Fruit fly (Drosophila melanogaster) whole organism, prepupa: ENCODE data around the gene CG18598.

Experiments
- CG10631 ChIP-seq: fragments of 200-800 bp; sonication (Bioruptor generic); optimal IDR thresholded peaks from 2 replicates; lab custom pipeline; 2016; ENCODE audit warnings: missing biosample characterization, missing genetic modification characterization
- CG11294 ChIP-seq: fragments of 200-800 bp; sonication (Bioruptor generic); IDR thresholded peaks from 2 replicates; pipeline ENCODE4 v1.3.6; 2022; ENCODE audit warnings: missing biosample characterization, missing genetic modification characterization
- CG11902 ChIP-seq: fragments of 200-800 bp; sonication (Bioruptor generic); optimal IDR thresholded peaks from 3 replicates; lab custom pipeline; 2016; ENCODE audit warnings: missing biosample characterization, missing genetic modification characterization
- CG15336 ChIP-seq: fragments of 200-800 bp; sonication (Bioruptor generic); IDR thresholded peaks from 2 replicates; pipeline ENCODE4 v1.3.6; 2022; ENCODE audit warnings: missing biosample characterization, missing genetic modification characterization
- CG16779 ChIP-seq: fragments of 200-800 bp; sonication (Bioruptor generic); optimal IDR thresholded peaks from 3 replicates; lab custom pipeline; 2017; ENCODE audit warnings: missing biosample characterization, mild to moderate bottlenecking, missing genetic modification characterization
- CG3032 ChIP-seq: fragments of 200-800 bp; optimal IDR thresholded peaks from 2 replicates; lab custom pipeline; 2019; ENCODE audit warnings: missing biosample characterization, mild to moderate bottlenecking, missing genetic modification characterization, moderate library complexity
- CG32006 ChIP-seq: fragments of 200-800 bp; sonication (Bioruptor generic); optimal IDR thresholded peaks from 3 replicates; lab custom pipeline; 2017; ENCODE audit warnings: missing biosample characterization, mild to moderate bottlenecking, missing genetic modification characterization
- CG34406 ChIP-seq: fragments of 200-800 bp; sonication (Bioruptor generic); optimal IDR thresholded peaks from 3 replicates; lab custom pipeline; 2016; ENCODE audit warnings: missing biosample characterization, missing genetic modification characterization
- CG3919 ChIP-seq: fragments of 200-800 bp; sonication (Bioruptor generic); optimal IDR thresholded peaks from 3 replicates; lab custom pipeline; 2016; ENCODE audit warnings: missing biosample characterization, missing genetic modification characterization
- CG6163 ChIP-seq: fragments of 200-800 bp; sonication (Bioruptor generic); IDR thresholded peaks from 3 replicates; pipeline ENCODE4 v1.3.6; 2022; ENCODE audit warnings: missing biosample characterization, missing genetic modification characterization
- CG6276 ChIP-seq: fragments of 200-800 bp; sonication (Bioruptor generic); optimal IDR thresholded peaks from 2 replicates; lab custom pipeline; 2017; ENCODE audit warnings: missing biosample characterization, mild to moderate bottlenecking, missing genetic modification characterization
- CG6792 ChIP-seq: fragments of 200-800 bp; sonication (Bioruptor generic); optimal IDR thresholded peaks from 3 replicates; lab custom pipeline; 2016; ENCODE audit warnings: missing biosample characterization, missing genetic modification characterization
- CG6854 ChIP-seq: fragments of 200-800 bp; sonication (Bioruptor generic); optimal IDR thresholded peaks from 2 replicates; lab custom pipeline; 2017; ENCODE audit warnings: missing biosample characterization, mild to moderate bottlenecking, missing genetic modification characterization
- CG8119 ChIP-seq: fragments of 200-800 bp; sonication (Bioruptor generic); IDR thresholded peaks from 3 replicates; pipeline ENCODE4 v1.3.6; 2022; ENCODE audit warnings: missing biosample characterization, missing genetic modification characterization
- CG8319 ChIP-seq: fragments of 200-800 bp; sonication (Bioruptor generic); optimal IDR thresholded peaks from 3 replicates; lab custom pipeline; 2016; ENCODE audit warnings: missing biosample characterization, missing genetic modification characterization
- CG8632 ChIP-seq: fragments of 200-800 bp; sonication (Bioruptor generic); optimal IDR thresholded peaks from 3 replicates; lab custom pipeline; 2016; ENCODE audit warnings: missing biosample characterization, missing genetic modification characterization
- CG9139 ChIP-seq: fragments of 200-800 bp; sonication (Bioruptor generic); optimal IDR thresholded peaks from 3 replicates; lab custom pipeline; 2017; ENCODE audit warnings: missing biosample characterization, mild to moderate bottlenecking, missing genetic modification characterization
- Eip78C ChIP-seq: fragments of 200-800 bp; sonication (Bioruptor generic); peaks from one replicate; lab custom pipeline; 2016; ENCODE audit warnings: missing biosample characterization, missing genetic modification characterization
- Eip93F ChIP-seq: fragments of 200-800 bp; sonication (Bioruptor generic); optimal IDR thresholded peaks from 2 replicates; lab custom pipeline; 2016; ENCODE audit warnings: missing biosample characterization, mild to moderate bottlenecking, missing genetic modification characterization
- Ets21C ChIP-seq: fragments of 200-800 bp; sonication (Bioruptor generic); optimal IDR thresholded peaks from 3 replicates; lab custom pipeline; 2016; ENCODE audit warnings: missing biosample characterization, missing genetic modification characterization
- Ets96B ChIP-seq: fragments of 200-800 bp; optimal IDR thresholded peaks from 2 replicates; lab custom pipeline; 2019; ENCODE audit warnings: missing biosample characterization, mild to moderate bottlenecking, missing genetic modification characterization, moderate library complexity
- Gug ChIP-seq: fragments of 200-800 bp; sonication (Bioruptor generic); IDR thresholded peaks from 2 replicates; pipeline ENCODE4 v1.3.6; 2022; ENCODE audit warnings: missing biosample characterization, missing genetic modification characterization
- Hr39 ChIP-seq: fragments of 200-800 bp; sonication (Bioruptor generic); optimal IDR thresholded peaks from 2 replicates; lab custom pipeline; 2016; ENCODE audit warnings: missing biosample characterization, missing genetic modification characterization
- Hr4 ChIP-seq: fragments of 200-800 bp; sonication (Bioruptor generic); optimal IDR thresholded peaks from 3 replicates; lab custom pipeline; 2016; ENCODE audit warnings: missing biosample characterization, missing genetic modification characterization
- Lpt ChIP-seq: fragments of 200-800 bp; sonication (Bioruptor generic); optimal IDR thresholded peaks from 3 replicates; lab custom pipeline; 2016; ENCODE audit warnings: missing biosample characterization, missing genetic modification characterization
- Met ChIP-seq: fragments of 200-800 bp; sonication (Bioruptor generic); optimal IDR thresholded peaks from 3 replicates; lab custom pipeline; 2016; ENCODE audit warnings: missing biosample characterization, missing genetic modification characterization
- OdsH ChIP-seq: fragments of 200-800 bp; sonication (Bioruptor generic); optimal IDR thresholded peaks from 3 replicates; lab custom pipeline; 2016; ENCODE audit warnings: missing biosample characterization, missing genetic modification characterization
- Smox ChIP-seq: fragments of 200-800 bp; sonication (Bioruptor generic); optimal IDR thresholded peaks from 3 replicates; lab custom pipeline; 2016; ENCODE audit warnings: missing biosample characterization, missing genetic modification characterization
- Sox14 ChIP-seq: fragments of 200-800 bp; sonication (Bioruptor generic); optimal IDR thresholded peaks from 3 replicates; lab custom pipeline; 2016; ENCODE audit warnings: missing biosample characterization, missing genetic modification characterization
- Sox15 ChIP-seq: fragments of 200-800 bp; sonication (Bioruptor generic); optimal IDR thresholded peaks from 3 replicates; lab custom pipeline; 2016; ENCODE audit warnings: missing biosample characterization, missing genetic modification characterization
- achi ChIP-seq: fragments of 200-800 bp; sonication (Bioruptor generic); optimal IDR thresholded peaks from 3 replicates; lab custom pipeline; 2016; ENCODE audit warnings: missing biosample characterization, missing genetic modification characterization
- cyc ChIP-seq: fragments of 200-800 bp; sonication (Bioruptor generic); optimal IDR thresholded peaks from 3 replicates; lab custom pipeline; 2016; ENCODE audit warnings: missing biosample characterization, missing genetic modification characterization
- dsx ChIP-seq: fragments of 200-800 bp; optimal IDR thresholded peaks from 3 replicates; lab custom pipeline; 2019; ENCODE audit warnings: missing biosample characterization, mild to moderate bottlenecking, missing genetic modification characterization, moderate library complexity; ENCODE audit not compliant: poor library complexity, severe bottlenecking
- eg ChIP-seq: fragments of 200-800 bp; sonication (Bioruptor generic); IDR thresholded peaks from 3 replicates; pipeline ENCODE4 v1.3.6; 2022; ENCODE audit warnings: missing biosample characterization, missing genetic modification characterization
- esn ChIP-seq: fragments of 200-800 bp; sonication (Bioruptor generic); optimal IDR thresholded peaks from 2 replicates; lab custom pipeline; 2016; ENCODE audit warnings: missing biosample characterization, mild to moderate bottlenecking, missing genetic modification characterization, moderate library complexity
- fd85E ChIP-seq: fragments of 200-800 bp; sonication (Bioruptor generic); optimal IDR thresholded peaks from 3 replicates; lab custom pipeline; 2016; ENCODE audit warnings: missing biosample characterization, missing genetic modification characterization
- fkh ChIP-seq: fragments of 200-800 bp; sonication (Bioruptor generic); optimal IDR thresholded peaks from 3 replicates; lab custom pipeline; 2017; ENCODE audit warnings: missing biosample characterization, mild to moderate bottlenecking, missing genetic modification characterization, moderate library complexity
- net ChIP-seq: fragments of 200-800 bp; sonication (Bioruptor generic); optimal IDR thresholded peaks from 3 replicates; lab custom pipeline; 2016; ENCODE audit warnings: missing biosample characterization, missing genetic modification characterization
- pdm3 ChIP-seq: fragments of 200-800 bp; sonication (Bioruptor generic); optimal IDR thresholded peaks from 3 replicates; lab custom pipeline; 2016; ENCODE audit warnings: missing biosample characterization, missing genetic modification characterization
- salr ChIP-seq, 2 experiments: fragments of 200-800 bp; sonication (Bioruptor generic); optimal IDR thresholded peaks; 3 replicates each; lab custom pipeline; 2016 to 2018; ENCODE audit warnings: missing biosample characterization in 2 of 2, missing genetic modification characterization in 2 of 2, mild to moderate bottlenecking in 1 of 2
- spab ChIP-seq: fragments of 200-800 bp; sonication (Bioruptor generic); optimal IDR thresholded peaks from 2 replicates; lab custom pipeline; 2017; ENCODE audit warnings: missing biosample characterization, mild to moderate bottlenecking, missing genetic modification characterization, missing genetic modification reagents
- ss ChIP-seq, 2 experiments: fragments of 200-800 bp; sonication (Bioruptor generic); optimal IDR thresholded peaks; 2 replicates in 1 of 2; 3 replicates in 1 of 2; lab custom pipeline; 2017 to 2018; ENCODE audit warnings: mild to moderate bottlenecking in 2 of 2, missing biosample characterization in 2 of 2, missing genetic modification characterization in 2 of 2, moderate library complexity in 1 of 2
- svp ChIP-seq: fragments of 200-800 bp; sonication (Bioruptor generic); peaks from one replicate; lab custom pipeline; 2016; ENCODE audit warnings: missing biosample characterization, missing genetic modification characterization
- topi ChIP-seq: fragments of 200-800 bp; sonication (Bioruptor generic); optimal IDR thresholded peaks from 3 replicates; lab custom pipeline; 2016; ENCODE audit warnings: missing biosample characterization, missing genetic modification characterization
- vri ChIP-seq: fragments of 200-800 bp; sonication (Bioruptor generic); optimal IDR thresholded peaks from 3 replicates; lab custom pipeline; 2016; ENCODE audit warnings: missing biosample characterization, mild to moderate bottlenecking, missing genetic modification characterization

The CG18598 gene

DNA sequence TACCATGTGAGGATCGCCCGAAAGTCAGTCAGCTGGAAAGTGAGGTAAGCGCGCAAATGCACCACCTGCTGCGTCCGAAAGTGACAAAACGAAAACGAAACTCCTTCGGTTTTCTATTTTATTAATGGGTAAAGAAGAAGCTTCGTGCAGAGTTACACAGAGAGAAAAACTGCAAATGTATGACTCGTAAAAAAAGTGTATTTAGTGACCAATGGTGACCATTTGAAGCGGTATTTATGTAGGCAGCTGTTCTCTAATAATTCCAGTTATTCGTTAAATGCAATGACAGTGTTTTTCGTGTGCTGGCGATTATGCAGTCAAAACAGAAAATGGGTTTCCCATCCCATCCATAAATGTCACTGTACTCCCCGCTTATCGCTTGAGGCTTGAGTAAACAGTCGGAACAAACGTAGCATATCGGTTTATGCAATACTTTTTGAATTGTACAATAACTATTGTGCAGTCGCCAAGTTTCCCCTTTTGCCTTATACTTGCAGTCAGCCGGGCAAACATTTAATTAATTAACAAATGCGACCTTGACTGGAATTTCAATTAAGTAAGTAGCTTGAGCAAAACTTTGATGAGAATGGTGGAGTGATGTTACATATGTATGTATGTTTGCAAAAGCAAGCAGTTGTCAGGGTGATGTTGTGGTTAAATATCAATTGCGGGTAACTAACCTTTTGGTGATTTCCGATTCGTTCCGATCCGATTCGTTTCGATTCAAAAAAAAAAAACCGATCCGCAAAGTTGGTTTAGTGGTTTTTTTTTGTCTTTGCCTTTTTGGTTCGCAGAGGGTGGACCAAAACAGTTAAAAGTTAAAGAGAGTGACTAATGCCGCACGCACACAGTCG is 46.8 kb downstream of the CG18598 start (continued):
- TF ChIP-seq CG15336 (GFP tag; lab: Robert Waterston, UW) (peak; percentile 47; the same call in 1 of the 2 replicates), dsx (GFP tag; lab: Kevin White, UChicago) (no peak), CG6792 (GFP tag; lab: Kevin White, UChicago) (no peak), CG6854 (no peak), Smox (GFP tag; lab: Kevin White, UChicago) (no peak), pdm3 (GFP tag; lab: Kevin White, UChicago) (no peak), eg (GFP tag; lab: Robert Waterston, UW) (peak; percentile 58; the same call in 2 of the 3 replicates), fkh (GFP tag; lab: Kevin White, UChicago) (peak; percentile 52), spab (GFP tag; lab: Kevin White, UChicago) (no peak), CG3032 (tag; lab: Kevin White, UChicago) (peak; percentile 13), CG11902 (GFP tag; lab: Kevin White, UChicago) (no peak), CG8319 (GFP tag; lab: Kevin White, UChicago) (no peak), CG10631 (GFP tag; lab: Kevin White, UChicago) (peak; percentile 46), CG9139 (GFP tag; lab: Kevin White, UChicago) (no peak), Eip78C (GFP tag; lab: Kevin White, UChicago) (peak; percentile 40), Eip93F (no peak), Lpt (no peak), ss (GFP tag; optimal IDR thresholded peaks at IDR 0.05; lab: Kevin White, UChicago) (no peak), Hr4 (GFP tag; lab: Kevin White, UChicago) (peak; percentile 47), OdsH (peak; percentile 44), achi (GFP tag; lab: Kevin White, UChicago) (peak; percentile 56)

DNA sequence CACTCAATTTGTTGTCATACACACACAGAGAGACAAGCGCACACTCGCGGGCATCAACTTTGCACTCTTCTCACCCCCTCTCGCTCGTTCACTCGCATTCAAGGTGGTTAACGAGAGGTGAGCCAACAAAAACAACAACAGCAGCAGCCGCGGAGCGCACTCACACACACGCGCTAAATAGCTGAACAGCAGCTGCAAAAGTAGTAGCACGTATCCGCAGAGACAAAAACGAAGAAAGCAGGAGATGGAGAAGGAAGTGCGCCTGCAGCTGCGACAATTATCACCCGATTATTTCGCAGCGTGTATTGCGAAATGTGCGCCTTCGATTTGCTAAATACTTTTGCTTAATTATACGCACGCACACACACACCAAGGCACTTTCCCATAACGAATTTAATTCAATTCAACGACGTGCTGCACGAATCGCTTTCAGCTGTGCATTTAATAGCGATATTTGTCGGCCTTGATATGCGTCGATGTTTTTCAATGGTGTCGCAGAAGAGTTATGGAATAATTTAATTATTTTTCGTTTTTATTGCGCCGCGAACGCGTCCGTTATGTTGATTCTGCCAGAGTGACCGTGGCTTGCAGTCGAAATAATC is 47.5 kb downstream of the CG18598 start:
- TF ChIP-seq svp (GFP tag; lab: Kevin White, UChicago) (peak; percentile 70), esn (GFP tag; lab: Kevin White, UChicago) (peak; percentile 18), Ets21C (GFP tag; lab: Kevin White, UChicago) (no peak), CG3919 (GFP tag; lab: Kevin White, UChicago) (peak; percentile 38), Sox15 (GFP tag; lab: Kevin White, UChicago) (no peak), CG8119 (GFP tag; lab: Robert Waterston, UW) (peak; percentile 57), CG6276 (GFP tag; lab: Kevin White, UChicago) (peak; percentile 46), Hr4 (GFP tag; lab: Kevin White, UChicago) (peak; percentile 12), OdsH (peak; percentile 25), CG9139 (GFP tag; lab: Kevin White, UChicago) (peak; percentile 36), achi (GFP tag; lab: Kevin White, UChicago) (peak; percentile 19), CG6163 (GFP tag; lab: Robert Waterston, UW) (peak; percentile 80), CG32006 (GFP tag; lab: Kevin White, UChicago) (peak; percentile 20), CG16779 (tag; lab: Kevin White, UChicago) (peak; percentile 28), Smox (GFP tag; lab: Kevin White, UChicago) (no peak), Lpt (peak; percentile 50), CG3032 (tag; lab: Kevin White, UChicago) (no peak), CG6792 (GFP tag; lab: Kevin White, UChicago) (no peak), fd85E (no peak), Ets96B (tag; lab: Kevin White, UChicago) (no peak), fkh (GFP tag; lab: Kevin White, UChicago) (peak; percentile 41), Hr39 (GFP tag; lab: Kevin White, UChicago) (peak; percentile 37), Sox14 (GFP tag; lab: Kevin White, UChicago) (peak; percentile 38), cyc (GFP tag; lab: Kevin White, UChicago) (peak; percentile 12), topi (GFP tag; lab: Kevin White, UChicago) (peak; percentile 17), CG15336 (GFP tag; lab: Robert Waterston, UW) (peak; percentile 56), ss (GFP tag; optimal IDR thresholded peaks at IDR 0.05; lab: Kevin White, UChicago) (peak; percentile 56 to 72), CG34406 (GFP tag; lab: Kevin White, UChicago) (peak; percentile 23), vri (GFP tag; lab: Kevin White, UChicago) (peak; percentile 51), salr (GFP tag; optimal IDR thresholded peaks at IDR 0.05; lab: Kevin White, UChicago) (no peak), CG8632 (peak; percentile 13), Met (GFP tag; lab: Kevin White, UChicago) (no peak), CG11294 (GFP tag; lab: Robert Waterston, UW) (no peak), eg (GFP tag; lab: Robert Waterston, UW) (peak; percentile 66), pdm3 (GFP tag; lab: Kevin White, UChicago) (peak; percentile 5), Gug (GFP tag; lab: Robert Waterston, UW) (peak; percentile 45), net (GFP tag; lab: Kevin White, UChicago) (peak; percentile 21), Eip78C (GFP tag; lab: Kevin White, UChicago) (peak; percentile 83)
